Fruit fly (Drosophila melanogaster) whole organism, pupa: ENCODE results near the gene comm2.

Experiments used
- CG10348 ChIP-seq: fragments of 200-800 bp; sonication (Bioruptor generic); IDR thresholded peaks from 2 replicates; pipeline ENCODE4 v1.3.6; 2022; ENCODE audit warnings: missing biosample characterization, missing genetic modification characterization
- CG12605 ChIP-seq: fragments of 200-800 bp; sonication (Bioruptor generic); IDR thresholded peaks from 2 replicates; pipeline ENCODE4 v1.3.6; 2022; ENCODE audit warnings: missing biosample characterization, missing genetic modification characterization
- CG13204 ChIP-seq: fragments of 200-800 bp; sonication (Bioruptor generic); optimal IDR thresholded peaks from 2 replicates; lab custom pipeline; 2018; ENCODE audit warnings: missing biosample characterization, mild to moderate bottlenecking, missing genetic modification characterization, moderate library complexity
- CG14655 ChIP-seq: fragments of 200-800 bp; sonication (Bioruptor generic); optimal IDR thresholded peaks from 3 replicates; lab custom pipeline; 2017; ENCODE audit warnings: mild to moderate bottlenecking, missing biosample characterization, missing genetic modification reagents, missing genetic modification characterization
- CG15710 ChIP-seq: fragments of 200-800 bp; sonication (Bioruptor generic); optimal IDR thresholded peaks from 2 replicates; lab custom pipeline; 2018; ENCODE audit warnings: missing biosample characterization, mild to moderate bottlenecking, missing genetic modification characterization, moderate library complexity
- CG17806 ChIP-seq: fragments of 200-800 bp; sonication (Bioruptor generic); optimal IDR thresholded peaks from 2 replicates; lab custom pipeline; 2018; ENCODE audit warnings: missing biosample characterization, mild to moderate bottlenecking, missing genetic modification characterization, moderate library complexity
- CG32121 ChIP-seq: fragments of 200-800 bp; sonication (Bioruptor generic); IDR thresholded peaks from 2 replicates; pipeline ENCODE4 v1.3.6; 2022; ENCODE audit warnings: missing biosample characterization, missing genetic modification characterization
- CG34367 ChIP-seq: fragments of 200-800 bp; sonication (Bioruptor generic); optimal IDR thresholded peaks from 2 replicates; lab custom pipeline; 2018; ENCODE audit warnings: missing biosample characterization, mild to moderate bottlenecking, missing genetic modification characterization
- CG4496 ChIP-seq: fragments of 200-800 bp; sonication (Bioruptor generic); IDR thresholded peaks from 3 replicates; pipeline ENCODE4 v1.3.6; 2022; ENCODE audit warnings: missing biosample characterization, missing genetic modification characterization
- CG8159 ChIP-seq: fragments of 200-800 bp; sonication (Bioruptor generic); optimal IDR thresholded peaks from 3 replicates; lab custom pipeline; 2018; ENCODE audit warnings: missing biosample characterization, mild to moderate bottlenecking, missing genetic modification characterization, moderate library complexity
- CG8301 ChIP-seq: fragments of 200-800 bp; sonication (Bioruptor generic); optimal IDR thresholded peaks from 2 replicates; lab custom pipeline; 2018; ENCODE audit warnings: missing biosample characterization, mild to moderate bottlenecking, missing genetic modification characterization
- CG9948 ChIP-seq: fragments of 200-800 bp; sonication (Bioruptor generic); optimal IDR thresholded peaks from 2 replicates; lab custom pipeline; 2018; ENCODE audit warnings: missing biosample characterization, mild to moderate bottlenecking, missing genetic modification characterization, moderate library complexity
- D1 ChIP-seq: fragments of 200-800 bp; sonication (Bioruptor generic); optimal IDR thresholded peaks from 2 replicates; lab custom pipeline; 2018; ENCODE audit warnings: missing biosample characterization, mild to moderate bottlenecking, missing genetic modification characterization, moderate library complexity
- EcR ChIP-seq: fragments of 200-800 bp; sonication (Bioruptor generic); optimal IDR thresholded peaks from 3 replicates; lab custom pipeline; 2019; ENCODE audit warnings: missing biosample characterization, missing genetic modification characterization, mild to moderate bottlenecking, moderate library complexity, missing genetic modification reagents
- Ets98B ChIP-seq: fragments of 200-800 bp; sonication (Bioruptor generic); IDR thresholded peaks from 2 replicates; pipeline ENCODE4 v1.3.6; 2022; ENCODE audit warnings: missing biosample characterization, missing genetic modification characterization
- Pif1A ChIP-seq: fragments of 200-800 bp; sonication (Bioruptor generic); optimal IDR thresholded peaks from 3 replicates; lab custom pipeline; 2016; ENCODE audit warnings: missing biosample characterization, missing genetic modification characterization
- Pif1B ChIP-seq: fragments of 200-800 bp; sonication (Bioruptor generic); optimal IDR thresholded peaks from 3 replicates; lab custom pipeline; 2016; ENCODE audit warnings: missing biosample characterization, missing genetic modification characterization
- Snoo ChIP-seq: fragments of 200-800 bp; sonication (Bioruptor generic); optimal IDR thresholded peaks from 3 replicates; lab custom pipeline; 2017; ENCODE audit warnings: missing biosample characterization, mild to moderate bottlenecking, missing genetic modification characterization, inconsistent platforms
- fd96Ca ChIP-seq: fragments of 200-800 bp; sonication (Bioruptor generic); IDR thresholded peaks from 3 replicates; pipeline ENCODE4 v1.3.6; 2022; ENCODE audit warnings: missing biosample characterization, missing genetic modification characterization
- gl ChIP-seq: fragments of 200-800 bp; sonication (Bioruptor generic); optimal IDR thresholded peaks from 2 replicates; lab custom pipeline; 2018; ENCODE audit warnings: missing biosample characterization, mild to moderate bottlenecking, missing genetic modification characterization
- rn ChIP-seq: fragments of 200-800 bp; sonication (Bioruptor generic); IDR thresholded peaks from 2 replicates; pipeline ENCODE4 v1.3.6; 2022; ENCODE audit warnings: missing biosample characterization, missing genetic modification characterization

comm2 gene

dm6 chr3L:15702191-15702590, 2.5 kb upstream of the comm2 start:
- no peak for TF ChIP-seq EcR (GFP tag; lab: Kevin White, UChicago)
- no peak for TF ChIP-seq Ets98B (GFP tag; lab: Robert Waterston, UW)
- TF ChIP-seq Pif1A (GFP tag; lab: Kevin White, UChicago): no peak
- TF ChIP-seq CG34367 (tag; lab: Kevin White, UChicago): no peak

DNA sequence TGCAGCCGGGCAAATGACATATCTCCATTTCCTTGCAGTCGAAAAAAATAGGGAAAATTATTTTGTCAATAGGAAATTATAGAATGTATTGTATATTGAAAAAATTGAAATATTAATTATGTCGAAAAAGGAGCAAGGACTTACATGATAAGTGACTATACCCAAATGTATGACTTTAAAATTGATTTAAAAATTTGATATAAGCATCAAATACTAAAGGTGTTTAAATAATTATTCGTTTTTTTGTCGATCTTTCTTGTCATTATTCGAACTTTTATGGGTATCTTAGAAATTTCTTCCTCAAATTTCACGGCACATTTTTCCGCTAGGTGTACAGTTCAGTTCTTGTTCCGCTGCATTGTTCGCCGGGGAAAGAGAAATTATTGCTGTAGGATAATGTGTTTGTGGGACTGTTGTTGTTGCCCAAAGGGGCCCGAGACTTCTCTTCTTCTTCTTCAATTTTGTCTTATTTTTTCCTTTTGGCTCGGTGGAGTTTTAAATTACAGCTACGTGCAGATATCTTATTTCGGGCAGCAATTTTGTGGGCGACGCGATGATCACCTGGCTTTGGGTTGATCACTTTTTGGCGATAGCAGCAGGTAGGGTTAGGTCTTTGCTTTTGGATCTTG, 802 bp upstream of the comm2 start:
- TF ChIP-seq Snoo (tag; lab: Kevin White, UChicago) (peak; percentile 82), CG17806 (tag; lab: Kevin White, UChicago) (peak; percentile 83), Pif1B (peak; percentile 15), CG10348 (GFP tag; lab: Robert Waterston, UW) (no peak), CG8301 (tag; lab: Kevin White, UChicago) (peak; percentile 39), CG8159 (tag; lab: Kevin White, UChicago) (peak; percentile 82), CG14655 (peak; percentile 73), CG32121 (GFP tag; lab: Robert Waterston, UW) (no peak), EcR (GFP tag; lab: Kevin White, UChicago) (no peak), fd96Ca (GFP tag; lab: Robert Waterston, UW) (no peak), Ets98B (GFP tag; lab: Robert Waterston, UW) (no peak), gl (tag; lab: Kevin White, UChicago) (no peak), CG13204 (GFP tag; lab: Kevin White, UChicago) (no peak), CG34367 (tag; lab: Kevin White, UChicago) (peak; percentile 80), CG4496 (GFP tag; lab: Robert Waterston, UW) (no peak), CG15710 (peak; percentile 80), D1 (peak; percentile 85), CG12605 (GFP tag; lab: Robert Waterston, UW) (no peak), Pif1A (GFP tag; lab: Kevin White, UChicago) (peak; percentile 47), rn (GFP tag; lab: Robert Waterston, UW) (no peak), CG9948 (tag; lab: Kevin White, UChicago) (peak; percentile 85)

dm6 chr3L:15697916-15698315, 1.7 kb downstream of the comm2 start:
- no peak for TF ChIP-seq gl (tag; lab: Kevin White, UChicago)
- no peak for TF ChIP-seq CG13204 (GFP tag; lab: Kevin White, UChicago)
- no peak for TF ChIP-seq CG8159 (tag; lab: Kevin White, UChicago)
- TF ChIP-seq, all 21 proteins: peak for 0

DNA sequence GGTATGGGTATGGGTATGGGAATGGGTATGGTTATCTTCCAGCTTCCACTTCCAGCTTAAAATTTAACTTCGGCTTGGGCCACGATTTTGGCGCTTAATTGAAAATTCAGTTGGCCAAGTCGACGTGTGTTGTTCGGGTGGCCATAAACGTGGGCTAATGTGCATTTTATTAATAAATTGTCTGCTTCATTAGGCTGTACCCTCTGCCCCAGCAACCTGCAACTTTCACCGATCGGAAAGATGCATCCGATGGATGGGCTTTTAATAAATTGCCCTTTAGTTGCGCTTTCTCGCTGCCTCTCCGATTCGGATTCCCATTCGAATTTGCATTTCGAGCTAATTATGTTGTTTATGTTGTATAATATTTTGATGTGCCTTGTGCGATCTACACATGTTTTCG, 4.5 kb downstream of the comm2 start:
- TF ChIP-seq CG9948 (tag; lab: Kevin White, UChicago) (no peak), CG4496 (GFP tag; lab: Robert Waterston, UW) (0 out of 3 replicates have a peak, but pooled peaks have one; percentile 48), rn (GFP tag; lab: Robert Waterston, UW) (no peak), EcR (GFP tag; lab: Kevin White, UChicago) (no peak), CG8159 (tag; lab: Kevin White, UChicago) (no peak)

- TF ChIP-seq CG17806 (tag; lab: Kevin White, UChicago) (no peak), rn (GFP tag; lab: Robert Waterston, UW) (no peak), CG13204 (GFP tag; lab: Kevin White, UChicago) (no peak), Pif1A (GFP tag; lab: Kevin White, UChicago) (no peak), Snoo (tag; lab: Kevin White, UChicago) (no peak), CG10348 (GFP tag; lab: Robert Waterston, UW) (no peak), CG14655 (no peak), Pif1B (no peak), CG32121 (GFP tag; lab: Robert Waterston, UW) (no peak)
These were observed 5.2 kb downstream of the comm2 start for dm6 chr3L:15694406-15694805.

DNA sequence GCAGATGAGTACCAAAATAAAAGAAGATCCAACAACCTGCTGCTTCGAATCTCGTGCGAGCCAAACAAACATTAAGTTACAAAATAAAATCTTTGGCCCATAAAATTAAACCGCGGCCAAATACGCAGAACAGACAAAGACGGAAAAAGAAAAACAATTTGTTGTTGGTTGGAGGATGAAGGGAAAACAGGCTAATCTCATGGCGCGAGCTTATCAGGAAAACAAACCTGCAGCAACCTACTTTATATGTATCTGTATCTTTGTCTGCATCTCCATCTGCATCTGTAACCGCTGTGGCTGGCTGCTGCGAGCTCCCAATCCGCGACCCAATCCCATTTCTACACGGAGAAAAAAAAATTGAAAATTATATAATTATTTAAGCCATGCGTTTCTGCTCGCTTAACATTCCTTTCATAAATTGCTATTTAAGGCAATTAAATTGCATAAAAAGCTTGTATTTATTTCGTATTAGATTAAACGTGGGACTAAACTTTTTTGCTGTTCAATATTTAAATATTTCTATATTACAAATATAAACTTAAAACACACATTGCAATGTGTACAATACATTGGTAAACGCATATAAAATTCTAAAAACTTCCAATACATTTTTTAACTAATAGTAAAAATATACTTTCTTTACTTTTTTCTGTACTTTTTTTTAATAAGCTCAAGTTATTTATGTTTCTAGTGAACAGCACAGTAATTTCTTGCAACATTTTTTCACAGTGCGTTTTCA, 6.7 kb downstream of the comm2 start:
- TF ChIP-seq rn (GFP tag; lab: Robert Waterston, UW) (no peak), Pif1A (GFP tag; lab: Kevin White, UChicago) (no peak), CG34367 (tag; lab: Kevin White, UChicago) (peak; percentile 9), Pif1B (peak; percentile 25), CG15710 (peak; percentile 20), CG17806 (tag; lab: Kevin White, UChicago) (peak; percentile 32), CG14655 (peak; percentile 57), CG9948 (tag; lab: Kevin White, UChicago) (peak; percentile 48), gl (tag; lab: Kevin White, UChicago) (no peak), Snoo (tag; lab: Kevin White, UChicago) (peak; percentile 4), CG8159 (tag; lab: Kevin White, UChicago) (peak; percentile 59)
